Worm (Caenorhabditis elegans) whole organism, L3 larva: ENCODE results near the gene acdh-2.

Source experiments
- aly-2 ChIP-seq: fragments of 150-350 bp; optimal IDR thresholded peaks from 2 replicates; lab custom pipeline; 2014; ENCODE audit warnings: missing biosample characterization, missing genetic modification characterization
- elt-1 ChIP-seq: fragments of 150-350 bp; optimal IDR thresholded peaks from 2 replicates; lab custom pipeline; 2014; ENCODE audit warnings: missing biosample characterization, missing genetic modification characterization
- fkh-10 ChIP-seq: sonication (generic microtip); optimal IDR thresholded peaks from 2 replicates; lab custom pipeline; 2017; ENCODE audit warnings: missing biosample characterization, missing genetic modification reagents, missing genetic modification characterization
- fkh-2 ChIP-seq: fragments of 150-350 bp; optimal IDR thresholded peaks from 2 replicates; lab custom pipeline; 2014; ENCODE audit warnings: missing biosample characterization, missing genetic modification reagents, missing genetic modification characterization
- lin-39 ChIP-seq: fragments of 150-350 bp; optimal IDR thresholded peaks from 2 replicates; lab custom pipeline; 2018; ENCODE audit warnings: missing biosample characterization, missing genetic modification reagents, missing genetic modification characterization
- mdl-1 ChIP-seq: fragments of 150-350 bp; optimal IDR thresholded peaks from 2 replicates; lab custom pipeline; 2014; ENCODE audit warnings: missing biosample characterization, missing genetic modification characterization
- nfya-1 ChIP-seq: sonication (generic microtip); optimal IDR thresholded peaks from 2 replicates; lab custom pipeline; 2017; ENCODE audit warnings: missing genetic modification characterization, mild to moderate bottlenecking, missing compliant biosample characterization, antibody characterized with exemption, moderate library complexity; ENCODE audit not compliant: insufficient read depth
- nhr-237 ChIP-seq: fragments of 150-350 bp; optimal IDR thresholded peaks from 2 replicates; lab custom pipeline; 2014; ENCODE audit warnings: missing biosample characterization, missing genetic modification characterization
- sea-2 ChIP-seq: fragments of 150-350 bp; sonication (generic microtip); optimal IDR thresholded peaks from 4 replicates; lab custom pipeline; 2014; ENCODE audit warnings: missing biosample characterization, missing genetic modification reagents, missing genetic modification characterization
- skn-1 ChIP-seq: fragments of 150-350 bp; optimal IDR thresholded peaks from 2 replicates; lab custom pipeline; 2014; ENCODE audit warnings: missing biosample characterization, missing genetic modification characterization

DNA sequence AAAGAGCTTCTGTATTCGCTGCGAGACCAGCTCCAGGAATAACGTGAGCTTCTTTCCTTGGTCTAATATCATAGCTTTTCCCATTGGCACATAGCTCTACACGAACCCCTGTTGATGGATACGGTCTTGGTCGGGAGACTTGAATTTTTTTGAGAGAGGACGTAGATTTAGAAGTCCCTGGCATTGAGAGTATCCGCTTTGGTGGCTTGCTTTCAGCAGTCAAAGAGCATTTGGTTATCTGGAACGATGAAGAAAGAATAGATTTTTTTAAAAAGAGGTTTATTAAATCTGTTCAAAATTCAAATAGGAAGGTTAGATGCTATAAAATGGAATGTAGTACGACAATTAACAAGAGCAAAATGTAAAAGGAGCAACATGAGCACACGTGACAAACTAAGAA is 42.4 kb upstream of the acdh-2 start, which contains the start of gene C17G10.13:
- TF ChIP-seq fkh-10 (GFP tag; lab: Kevin White, UChicago) (no peak), lin-39 (tag; lab: Kevin White, UChicago) (no peak), sea-2 (GFP tag; lab: Kevin White, UChicago) (no peak), mdl-1 (tag; lab: Kevin White, UChicago) (no peak), elt-1 (tag; lab: Kevin White, UChicago) (no peak), skn-1 (tag; lab: Kevin White, UChicago) (no peak), fkh-2 (no peak), aly-2 (tag; lab: Kevin White, UChicago) (no peak), nfya-1 (no peak), nhr-237 (no peak)
